Fruit fly (Drosophila melanogaster) whole organism, embryonic: ENCODE data around the gene CG5665.

Experiments
- Abd-B ChIP-seq: fragments of 200-800 bp; sonication (Bioruptor generic); optimal IDR thresholded peaks from 2 replicates; lab custom pipeline; 2018; ENCODE audit warnings: missing biosample characterization, mild to moderate bottlenecking, missing genetic modification characterization, moderate library complexity
- Ada2b ChIP-seq: fragments of 200-800 bp; sonication (Bioruptor generic); IDR thresholded peaks from 2 replicates; pipeline ENCODE4 v1.3.6; 2022; ENCODE audit warnings: missing biosample characterization, missing genetic modification characterization
- Bgb ChIP-seq: fragments of 200-800 bp; sonication (Bioruptor generic); IDR thresholded peaks from 2 replicates; pipeline ENCODE4 v1.3.6; 2022; ENCODE audit warnings: missing biosample characterization, missing genetic modification characterization; ENCODE audit not compliant: partially characterized antibody
- BtbVII ChIP-seq: fragments of 200-800 bp; sonication (Bioruptor generic); optimal IDR thresholded peaks from 3 replicates; lab custom pipeline; 2017; ENCODE audit warnings: missing biosample characterization, mild to moderate bottlenecking, missing genetic modification characterization
- C15 ChIP-seq: fragments of 200-800 bp; sonication (Bioruptor generic); IDR thresholded peaks from 3 replicates; pipeline ENCODE4 v1.3.6; 2022; ENCODE audit warnings: missing biosample characterization, missing genetic modification characterization
- CG10321 ChIP-seq: fragments of 200-800 bp; sonication (Bioruptor generic); IDR thresholded peaks from 2 replicates; pipeline ENCODE4 v1.3.6; 2022; ENCODE audit warnings: missing biosample characterization, missing genetic modification characterization
- CG10654 ChIP-seq: fragments of 200-800 bp; sonication (Bioruptor generic); optimal IDR thresholded peaks from 2 replicates; lab custom pipeline; 2016; ENCODE audit warnings: missing biosample characterization, missing genetic modification characterization
- CG10959 ChIP-seq: fragments of 200-800 bp; sonication (Bioruptor generic); IDR thresholded peaks from 2 replicates; pipeline ENCODE4 v1.3.6; 2022; ENCODE audit warnings: missing biosample characterization, missing genetic modification characterization
- CG11093 ChIP-seq: fragments of 200-800 bp; sonication (Bioruptor generic); IDR thresholded peaks from 3 replicates; pipeline ENCODE4 v1.3.6; 2022; ENCODE audit warnings: missing biosample characterization, missing genetic modification characterization
- CG13424 ChIP-seq: fragments of 200-800 bp; sonication (Bioruptor generic); optimal IDR thresholded peaks from 2 replicates; lab custom pipeline; 2019; ENCODE audit warnings: missing biosample characterization, mild to moderate bottlenecking, missing genetic modification characterization, moderate library complexity
- CG14014 ChIP-seq: fragments of 200-800 bp; sonication (Bioruptor generic); IDR thresholded peaks from 2 replicates; pipeline ENCODE4 v1.3.6; 2022; ENCODE audit warnings: missing biosample characterization, missing genetic modification characterization
- CG1603 ChIP-seq: fragments of 200-800 bp; sonication (Bioruptor generic); optimal IDR thresholded peaks from 2 replicates; lab custom pipeline; 2019; ENCODE audit warnings: missing biosample characterization, mild to moderate bottlenecking, missing genetic modification characterization, moderate library complexity
- CG1832 ChIP-seq: fragments of 200-800 bp; sonication (Bioruptor generic); optimal IDR thresholded peaks from 2 replicates; lab custom pipeline; 2017; ENCODE audit warnings: missing biosample characterization, mild to moderate bottlenecking, missing genetic modification characterization, inconsistent platforms
- CG31224 ChIP-seq: fragments of 200-800 bp; sonication (Bioruptor generic); IDR thresholded peaks from 2 replicates; pipeline ENCODE4 v1.3.6; 2022; ENCODE audit warnings: missing biosample characterization, missing genetic modification characterization
- CG34376 ChIP-seq: fragments of 200-800 bp; sonication (Bioruptor generic); optimal IDR thresholded peaks from 2 replicates; lab custom pipeline; 2018; ENCODE audit warnings: missing biosample characterization, mild to moderate bottlenecking, missing genetic modification characterization
- CG6175 ChIP-seq: fragments of 200-800 bp; sonication (Bioruptor generic); IDR thresholded peaks from 3 replicates; pipeline ENCODE4 v1.3.6; 2022; ENCODE audit warnings: missing biosample characterization, missing genetic modification characterization
- D ChIP-seq, 2 experiments: fragments of 200-800 bp in 1 of 2; fragments of >200 bp in 1 of 2; sonication (Bioruptor generic) in 1 of 2; optimal IDR thresholded peaks; 2 replicates in 1 of 2; 3 replicates in 1 of 2; lab custom pipeline; 2017; ENCODE audit warnings: mild to moderate bottlenecking in 1 of 2, missing biosample characterization in 1 of 2, missing genetic modification characterization in 1 of 2, missing genetic modification reagents in 1 of 2
- Dfd ChIP-seq, 2 experiments: fragments of >200 bp; optimal IDR thresholded peaks; 2 replicates each; lab custom pipeline; 2017; ENCODE audit warnings: missing biosample characterization in 2 of 2, missing genetic modification characterization in 2 of 2
- Dref ChIP-seq: fragments of 200-800 bp; sonication (Bioruptor generic); IDR thresholded peaks from 2 replicates; pipeline ENCODE4 v1.3.6; 2022; ENCODE audit warnings: missing biosample characterization, missing genetic modification characterization
- Fer2 ChIP-seq: fragments of 200-800 bp; sonication (Bioruptor generic); optimal IDR thresholded peaks from 2 replicates; lab custom pipeline; 2018; ENCODE audit warnings: missing biosample characterization, mild to moderate bottlenecking, missing genetic modification characterization, moderate library complexity
- HmgZ ChIP-seq: fragments of 200-800 bp; sonication (Bioruptor generic); optimal IDR thresholded peaks from 2 replicates; lab custom pipeline; 2018; ENCODE audit warnings: missing biosample characterization, mild to moderate bottlenecking, missing genetic modification characterization
- Lim3 ChIP-seq: fragments of 200-800 bp; sonication (Bioruptor generic); IDR thresholded peaks from 2 replicates; pipeline ENCODE4 v1.3.6; 2022; ENCODE audit warnings: missing biosample characterization, missing genetic modification characterization
- Med ChIP-seq: fragments of 200-800 bp; sonication (Bioruptor generic); peaks from one replicate; lab custom pipeline; 2016; ENCODE audit warnings: missing biosample characterization, missing genetic modification characterization, mild to moderate bottlenecking, inconsistent platforms, moderate library complexity
- Nf-YA ChIP-seq: fragments of 200-800 bp; sonication (Bioruptor generic); IDR thresholded peaks from 2 replicates; pipeline ENCODE4 v1.3.6; 2022; ENCODE audit warnings: missing biosample characterization, missing genetic modification characterization
- NfI ChIP-seq: fragments of 200-800 bp; sonication (Bioruptor generic); optimal IDR thresholded peaks from 3 replicates; lab custom pipeline; 2018; ENCODE audit warnings: missing biosample characterization, mild to moderate bottlenecking, missing genetic modification characterization, moderate library complexity
- Sox100B ChIP-seq: fragments of 200-800 bp; sonication (Bioruptor generic); optimal IDR thresholded peaks from 3 replicates; lab custom pipeline; 2018; ENCODE audit warnings: missing biosample characterization, mild to moderate bottlenecking, missing genetic modification characterization
- Trl ChIP-seq, 3 experiments: fragments of >200 bp in 2 of 3; fragments of 200-800 bp in 1 of 3; sonication (Bioruptor generic) in 1 of 3; optimal IDR thresholded peaks; 2 replicates in 1 of 3; 3 replicates in 2 of 3; lab custom pipeline; 2016 to 2017; ENCODE audit warnings: missing biosample characterization in 1 of 3, missing genetic modification characterization in 1 of 3
- amos ChIP-seq: fragments of 200-800 bp; sonication (Bioruptor generic); IDR thresholded peaks from 2 replicates; pipeline ENCODE4 v1.3.6; 2022; ENCODE audit warnings: missing biosample characterization, missing genetic modification characterization; ENCODE audit not compliant: partially characterized antibody
- caup ChIP-seq: fragments of 200-800 bp; sonication (Bioruptor generic); optimal IDR thresholded peaks from 3 replicates; lab custom pipeline; 2017; ENCODE audit warnings: missing biosample characterization, mild to moderate bottlenecking, missing genetic modification characterization, moderate library complexity; ENCODE audit not compliant: severe bottlenecking
- cg ChIP-seq: fragments of 200-800 bp; sonication (Bioruptor generic); optimal IDR thresholded peaks from 3 replicates; lab custom pipeline; 2019; ENCODE audit warnings: missing biosample characterization, mild to moderate bottlenecking, missing genetic modification characterization, moderate library complexity
- crol ChIP-seq: fragments of 200-800 bp; sonication (Bioruptor generic); IDR thresholded peaks from 2 replicates; pipeline ENCODE4 v1.3.6; 2022; ENCODE audit warnings: missing biosample characterization, missing genetic modification characterization
- ewg ChIP-seq: fragments of 200-800 bp; sonication (Bioruptor generic); optimal IDR thresholded peaks from 3 replicates; lab custom pipeline; 2017; ENCODE audit warnings: mild to moderate bottlenecking, missing biosample characterization, missing genetic modification reagents, missing genetic modification characterization
- fru ChIP-seq: fragments of >200 bp; optimal IDR thresholded peaks from 2 replicates; lab custom pipeline; 2017
- ken ChIP-seq: fragments of 200-800 bp; sonication (Bioruptor generic); IDR thresholded peaks from 3 replicates; pipeline ENCODE4 v1.3.6; 2022; ENCODE audit warnings: missing biosample characterization, missing genetic modification characterization
- lilli ChIP-seq: fragments of 200-800 bp; sonication (Bioruptor generic); optimal IDR thresholded peaks from 3 replicates; lab custom pipeline; 2016; ENCODE audit warnings: missing biosample characterization, missing genetic modification characterization
- mirr ChIP-seq: fragments of 200-800 bp; sonication (Bioruptor generic); optimal IDR thresholded peaks from 3 replicates; lab custom pipeline; 2018; ENCODE audit warnings: missing biosample characterization, mild to moderate bottlenecking, missing genetic modification characterization
- nau ChIP-seq: fragments of 200-800 bp; sonication (Bioruptor generic); optimal IDR thresholded peaks from 3 replicates; lab custom pipeline; 2017; ENCODE audit warnings: missing biosample characterization, mild to moderate bottlenecking, missing genetic modification characterization, missing genetic modification reagents
- org-1 ChIP-seq: fragments of 200-800 bp; sonication (Bioruptor generic); optimal IDR thresholded peaks from 2 replicates; lab custom pipeline; 2017; ENCODE audit warnings: missing biosample characterization, missing genetic modification characterization
- otp ChIP-seq: fragments of 200-800 bp; sonication (Bioruptor generic); IDR thresholded peaks from 3 replicates; pipeline ENCODE4, ENCODE4 v1.3.6; 2022; ENCODE audit warnings: missing biosample characterization, missing genetic modification characterization
- p53 ChIP-seq: fragments of 200-800 bp; sonication (Bioruptor generic); optimal IDR thresholded peaks from 2 replicates; lab custom pipeline; 2016; ENCODE audit warnings: missing biosample characterization, missing genetic modification characterization
- pho ChIP-seq: fragments of 200-800 bp; sonication (Bioruptor generic); optimal IDR thresholded peaks from 2 replicates; lab custom pipeline; 2016; ENCODE audit warnings: missing biosample characterization, missing genetic modification characterization
- pzg ChIP-seq: fragments of 200-800 bp; sonication (Bioruptor generic); optimal IDR thresholded peaks from 3 replicates; lab custom pipeline; 2018; ENCODE audit warnings: missing biosample characterization, mild to moderate bottlenecking, missing genetic modification characterization, moderate library complexity
- sens ChIP-seq: fragments of 200-800 bp; sonication (Bioruptor generic); peaks from one replicate; lab custom pipeline; 2016; ENCODE audit warnings: missing biosample characterization, missing genetic modification characterization
- shn ChIP-seq: fragments of 200-800 bp; sonication (Bioruptor generic); optimal IDR thresholded peaks from 3 replicates; lab custom pipeline; 2016; ENCODE audit warnings: missing biosample characterization, missing genetic modification characterization
- stc ChIP-seq: fragments of 200-800 bp; sonication (Bioruptor generic); IDR thresholded peaks from 2 replicates; pipeline ENCODE4 v1.3.6; 2022; ENCODE audit warnings: missing biosample characterization, missing genetic modification characterization
- tap ChIP-seq: fragments of 200-800 bp; optimal IDR thresholded peaks from 3 replicates; lab custom pipeline; 2019; ENCODE audit warnings: missing biosample characterization, mild to moderate bottlenecking, missing genetic modification characterization, moderate library complexity
- tna ChIP-seq: fragments of 200-800 bp; sonication (Bioruptor generic); IDR thresholded peaks from 2 replicates; pipeline ENCODE4 v1.3.6; 2022; ENCODE audit warnings: missing biosample characterization, missing genetic modification characterization; ENCODE audit not compliant: partially characterized antibody
- z ChIP-seq: fragments of 200-800 bp; sonication (Bioruptor generic); IDR thresholded peaks from 3 replicates; pipeline ENCODE4 v1.3.6; 2022; ENCODE audit warnings: missing biosample characterization, missing genetic modification characterization

Gene CG5665

dm6 chr3L:20348581-20349093, 9.7 kb upstream of the CG5665 start:
- TF ChIP-seq tna (GFP tag; lab: Robert Waterston, UW) (no peak), CG10321 (GFP tag; lab: Robert Waterston, UW) (no peak), Fer2 (tag; lab: Kevin White, UChicago) (no peak), nau (GFP tag; lab: Kevin White, UChicago) (no peak), otp (GFP tag; lab: Robert Waterston, UW) (0 out of 3 replicates have a peak, but pooled peaks have one; percentile 23), z (GFP tag; lab: Robert Waterston, UW) (peak; percentile 51; the same call in 1 of the 3 replicates), Med (GFP tag; lab: Kevin White, UChicago) (peak; percentile 25), crol (GFP tag; lab: Robert Waterston, UW) (peak; percentile 94), Trl (optimal IDR thresholded peaks at IDR 0.05; lab: Kevin White, UChicago) (peak; percentile 70 to 91), Trl (GFP tag; optimal IDR thresholded peaks at IDR 0.05; lab: Kevin White, UChicago) (no peak), CG1832 (GFP tag; lab: Kevin White, UChicago) (peak; percentile 84), pho (GFP tag; lab: Kevin White, UChicago) (no peak), fru (lab: Kevin White, UChicago) (no peak), CG34376 (GFP tag; lab: Kevin White, UChicago) (no peak), Abd-B (GFP tag; lab: Kevin White, UChicago) (no peak), cg (GFP tag; lab: Kevin White, UChicago) (peak; percentile 53)
- TF ChIP-seq, all 482 proteins: peak for 7

dm6 chr3L:20349333-20349924, 8.9 kb upstream of the CG5665 start:
- TF ChIP-seq tap (tag; lab: Kevin White, UChicago) = no peak
- TF ChIP-seq Ada2b (GFP tag; lab: Robert Waterston, UW) = no peak
- TF ChIP-seq ewg (GFP tag; lab: Kevin White, UChicago) = peak; percentile 51
- TF ChIP-seq CG34376 (GFP tag; lab: Kevin White, UChicago) = peak; percentile 26
- TF ChIP-seq NfI (GFP tag; lab: Kevin White, UChicago) = no peak
- no peak for TF ChIP-seq org-1 (GFP tag; lab: Kevin White, UChicago)
- TF ChIP-seq sens (GFP tag; lab: Kevin White, UChicago) = peak; percentile 56
- TF ChIP-seq caup (GFP tag; lab: Kevin White, UChicago) = no peak
- peak; percentile 23; the same call in 1 of the 2 replicates for TF ChIP-seq Bgb (GFP tag; lab: Robert Waterston, UW)
- TF ChIP-seq Nf-YA = no peak
- no peak for TF ChIP-seq CG11093 (GFP tag; lab: Robert Waterston, UW)
- no peak for TF ChIP-seq Lim3 (GFP tag; lab: Robert Waterston, UW)
- TF ChIP-seq stc (GFP tag; lab: Robert Waterston, UW) = no peak
- no peak for TF ChIP-seq CG13424 (tag; lab: Kevin White, UChicago)
- TF ChIP-seq D (optimal IDR thresholded peaks at IDR 0.05; lab: Kevin White, UChicago) = no peak
- TF ChIP-seq D (GFP tag; optimal IDR thresholded peaks at IDR 0.05; lab: Kevin White, UChicago) = no peak
- TF ChIP-seq Dfd (GFP tag; optimal IDR thresholded peaks at IDR 0.05; lab: Kevin White, UChicago) = no peak
- TF ChIP-seq BtbVII (GFP tag; lab: Kevin White, UChicago) = no peak
- TF ChIP-seq CG10654 (GFP tag; lab: Kevin White, UChicago) = no peak
- no peak for TF ChIP-seq C15 (GFP tag; lab: Robert Waterston, UW)
- TF ChIP-seq mirr (GFP tag; lab: Kevin White, UChicago) = peak; percentile 16
- no peak for TF ChIP-seq CG6175 (GFP tag; lab: Robert Waterston, UW)
- TF ChIP-seq CG31224 (GFP tag; lab: Robert Waterston, UW) = no peak
- TF ChIP-seq CG14014 = no peak
- no peak for TF ChIP-seq CG10959 (GFP tag; lab: Robert Waterston, UW)
- TF ChIP-seq amos (GFP tag; lab: Robert Waterston, UW) = peak; percentile 11; the same call in 1 of the 2 replicates
- TF ChIP-seq Dref (GFP tag; lab: Robert Waterston, UW) = no peak
- no peak for TF ChIP-seq p53 (GFP tag; lab: Kevin White, UChicago)
- no peak for TF ChIP-seq shn (GFP tag; lab: Kevin White, UChicago)
- TF ChIP-seq CG1603 = no peak
- no peak for TF ChIP-seq ken (GFP tag; lab: Robert Waterston, UW)
- no peak for TF ChIP-seq Sox100B (GFP tag; lab: Kevin White, UChicago)
- no peak for TF ChIP-seq lilli (GFP tag; lab: Kevin White, UChicago)
- no peak for TF ChIP-seq pzg (GFP tag; lab: Kevin White, UChicago)
- peak; percentile 0 for TF ChIP-seq HmgZ (tag; lab: Kevin White, UChicago)
- TF ChIP-seq Med (GFP tag; lab: Kevin White, UChicago) = peak; percentile 59
